ENCODE assay signal across 7 worm cellular contexts in genomic region chrV:4131471-4131939, ce11.
TF ChIP-seq lines count a peak whose summit lies in the region.

TSS of gene nhr-57 (plus strand) at chrV:4131889.

TF ChIP-seq in whole organism, L1 larva, 84 proteins besides CTCF, POLR2A, EP300 and RAD21 (continues in another document):
- TF ChIP-seq dpl-1 (GFP tag; optimal IDR thresholded peaks at IDR 0.05; lab: Kevin White, UChicago), result peak in 2 of 3 experiments; percentile 16 to 44
- no peak for TF ChIP-seq C34B4.2 (tag; optimal IDR thresholded peaks at IDR 0.05; lab: Kevin White, UChicago)
- peak; percentile 76 for TF ChIP-seq snu-23 (GFP tag; optimal IDR thresholded peaks at IDR 0.05; lab: Kevin White, UChicago)
- peak; percentile 53 for TF ChIP-seq lir-3 (tag; optimal IDR thresholded peaks at IDR 0.05; lab: Kevin White, UChicago; ENCODE audit: poor library complexity)
- peak; percentile 57 for TF ChIP-seq grh-1 (GFP tag; IDR thresholded peaks at IDR 0.05; lab: Robert Waterston, UW)
- no peak for TF ChIP-seq nhr-12 (tag; optimal IDR thresholded peaks at IDR 0.05; lab: Kevin White, UChicago)
- peak; percentile 50 to 54 for TF ChIP-seq efl-1 (optimal IDR thresholded peaks at IDR 0.05; lab: Kevin White, UChicago)
- TF ChIP-seq efl-1 (GFP tag; optimal IDR thresholded peaks at IDR 0.05 in 1 of 2; lab: Kevin White, UChicago), result peak in 1 of 2 experiments; percentile 92
- no peak for TF ChIP-seq ceh-8 (GFP tag; optimal IDR thresholded peaks at IDR 0.05; lab: Kevin White, UChicago)
- TF ChIP-seq skn-1 (tag; optimal IDR thresholded peaks at IDR 0.05; lab: Kevin White, UChicago), result peak; percentile 92
- peak; percentile 100 for TF ChIP-seq aha-1 (tag; optimal IDR thresholded peaks at IDR 0.05; lab: Kevin White, UChicago)
- peak; percentile 79 for TF ChIP-seq nhr-19 (GFP tag; conservative IDR thresholded peaks at IDR 0.05; lab: Robert Waterston, UW)

TF ChIP-seq in whole organism, L2 larva, 48 proteins besides CTCF, POLR2A, EP300 and RAD21 (continues in another document):
- no peak for TF ChIP-seq aly-2 (tag; optimal IDR thresholded peaks at IDR 0.05; lab: Kevin White, UChicago)
- peak; percentile 87 for TF ChIP-seq nhr-21 (tag; optimal IDR thresholded peaks at IDR 0.05; lab: Kevin White, UChicago)
- TF ChIP-seq nhr-25 (tag; optimal IDR thresholded peaks at IDR 0.05; lab: Kevin White, UChicago), result peak; percentile 86
- no peak for TF ChIP-seq R02D3.7 (tag; optimal IDR thresholded peaks at IDR 0.05; lab: Kevin White, UChicago)
- no peak for TF ChIP-seq ZK546.5 (tag; optimal IDR thresholded peaks at IDR 0.05; lab: Kevin White, UChicago)
- TF ChIP-seq skn-1 (tag; optimal IDR thresholded peaks at IDR 0.05; lab: Kevin White, UChicago), result peak; percentile 72
- peak; percentile 89 for TF ChIP-seq sma-3 (GFP tag; optimal IDR thresholded peaks at IDR 0.05; lab: Kevin White, UChicago)
- peak; percentile 93 for TF ChIP-seq sma-9 (GFP tag; optimal IDR thresholded peaks at IDR 0.05; lab: Kevin White, UChicago)
- TF ChIP-seq sma-9 (tag; optimal IDR thresholded peaks at IDR 0.05; lab: Kevin White, UChicago), result no peak
- peak; percentile 72 for TF ChIP-seq blmp-1 (tag; optimal IDR thresholded peaks at IDR 0.05; lab: Kevin White, UChicago; ENCODE audit: insufficient read depth)
- peak; percentile 73 for TF ChIP-seq fos-1 (tag; optimal IDR thresholded peaks at IDR 0.05; lab: Kevin White, UChicago)
- peak; percentile 86 for TF ChIP-seq Y55F3AM.14 (GFP tag; optimal IDR thresholded peaks at IDR 0.05; lab: Kevin White, UChicago)
- TF ChIP-seq dmd-4 (tag; optimal IDR thresholded peaks at IDR 0.05; lab: Kevin White, UChicago), result no peak

TF ChIP-seq in whole organism, L3 larva, 47 proteins besides CTCF, POLR2A, EP300 and RAD21 (continues in another document):
- no peak for TF ChIP-seq nfya-1 (tag; optimal IDR thresholded peaks at IDR 0.05; lab: Kevin White, UChicago; ENCODE audit: insufficient read depth)
- TF ChIP-seq pha-4 (tag; optimal IDR thresholded peaks at IDR 0.05; lab: Kevin White, UChicago), result peak; percentile 98
- no peak for TF ChIP-seq hmg-11 (tag; optimal IDR thresholded peaks at IDR 0.05; lab: Kevin White, UChicago)
- no peak for TF ChIP-seq nhr-76 (tag; optimal IDR thresholded peaks at IDR 0.05; lab: Kevin White, UChicago)
- TF ChIP-seq fkh-2 (tag; optimal IDR thresholded peaks at IDR 0.05; lab: Kevin White, UChicago), result no peak
- peak; percentile 84 for TF ChIP-seq skn-1 (tag; optimal IDR thresholded peaks at IDR 0.05; lab: Kevin White, UChicago)
- TF ChIP-seq nhr-28 (tag; optimal IDR thresholded peaks at IDR 0.05; lab: Kevin White, UChicago), result no peak
- TF ChIP-seq mml-1 (tag; optimal IDR thresholded peaks at IDR 0.05; lab: Kevin White, UChicago), result no peak
- TF ChIP-seq mdl-1 (tag; optimal IDR thresholded peaks at IDR 0.05; lab: Kevin White, UChicago), result peak; percentile 28
- no peak for TF ChIP-seq ZK546.5 (tag; optimal IDR thresholded peaks at IDR 0.05; lab: Kevin White, UChicago)
- no peak for TF ChIP-seq zag-1 (tag; optimal IDR thresholded peaks at IDR 0.05; lab: Kevin White, UChicago)
- TF ChIP-seq daf-12 (tag; optimal IDR thresholded peaks at IDR 0.05; lab: Kevin White, UChicago), result no peak
- no peak for TF ChIP-seq eor-1 (tag; optimal IDR thresholded peaks at IDR 0.05; lab: Kevin White, UChicago)
- TF ChIP-seq lin-39 (tag; optimal IDR thresholded peaks at IDR 0.05; lab: Kevin White, UChicago), result peak; percentile 53

TF ChIP-seq in whole organism, L4 larva, 104 proteins besides CTCF, POLR2A, EP300 and RAD21 (continues in another document):
- TF ChIP-seq ceh-20 (GFP tag; IDR thresholded peaks at IDR 0.05; lab: Robert Waterston, UW) (peak; percentile 51; the same call in 1 of the 2 replicates), unc-62 (GFP tag; optimal IDR thresholded peaks at IDR 0.05 in 1 of 2; lab: Kevin White, UChicago) (peak in 1 of 2 experiments; percentile 84), unc-62 (tag; optimal IDR thresholded peaks at IDR 0.05; lab: Kevin White, UChicago) (no peak), mep-1 (tag; optimal IDR thresholded peaks at IDR 0.05; lab: Kevin White, UChicago) (no peak), dpl-1 (GFP tag; optimal IDR thresholded peaks at IDR 0.05; lab: Kevin White, UChicago) (peak; percentile 4), saeg-2 (GFP tag; IDR thresholded peaks at IDR 0.05; lab: Robert Waterston, UW) (0 out of 2 replicates have a peak, but pooled peaks have one; percentile 54), fkh-10 (GFP tag; optimal IDR thresholded peaks at IDR 0.05; lab: Kevin White, UChicago) (no peak), lin-13 (GFP tag; optimal IDR thresholded peaks at IDR 0.05; lab: Kevin White, UChicago) (no peak), mdl-1 (tag; optimal IDR thresholded peaks at IDR 0.05; lab: Kevin White, UChicago) (peak; percentile 24 to 77), pha-4 (GFP tag; IDR thresholded peaks at IDR 0.05; lab: Robert Waterston, UW) (peak; percentile 70; the same call in 1 of the 2 replicates), pha-4 (tag; optimal IDR thresholded peaks at IDR 0.05; lab: Kevin White, UChicago) (peak; percentile 71), vab-7 (GFP tag; IDR thresholded peaks at IDR 0.05; lab: Robert Waterston, UW) (no peak), dmd-6 (GFP tag; IDR thresholded peaks at IDR 0.05; lab: Robert Waterston, UW) (peak; percentile 97), lin-29 (GFP tag; IDR thresholded peaks at IDR 0.05; lab: Robert Waterston, UW) (no peak)

TF ChIP-seq in whole organism, late embryonic, 69 proteins besides CTCF, POLR2A, EP300 and RAD21:
- TF ChIP-seq nfya-1 (tag; optimal IDR thresholded peaks at IDR 0.05; lab: Kevin White, UChicago) (no peak), dve-1 (tag; optimal IDR thresholded peaks at IDR 0.05; lab: Kevin White, UChicago) (peak; percentile 19), ztf-16 (tag; optimal IDR thresholded peaks at IDR 0.05; lab: Kevin White, UChicago) (no peak)

TF ChIP-seq in whole organism, mixed stage, embryonic, 35 proteins besides CTCF, POLR2A, EP300 and RAD21:
- TF ChIP-seq nhr-237 (tag; optimal IDR thresholded peaks at IDR 0.05; lab: Kevin White, UChicago) (peak; percentile 31), unc-120 (tag; optimal IDR thresholded peaks at IDR 0.05; lab: Kevin White, UChicago; ENCODE audit: poor library complexity, severe bottlenecking) (no peak), unc-62 (GFP tag; optimal IDR thresholded peaks at IDR 0.05; lab: Kevin White, UChicago) (peak; percentile 41), elt-3 (tag; optimal IDR thresholded peaks at IDR 0.05; lab: Kevin White, UChicago) (peak; percentile 87)

TF ChIP-seq in whole organism, young adult, 124 proteins besides CTCF, POLR2A, EP300 and RAD21 (continues in another document):
- no peak for TF ChIP-seq ztf-28 (GFP tag; IDR thresholded peaks at IDR 0.05; lab: Robert Waterston, UW)
- TF ChIP-seq nhr-120 (GFP tag; IDR thresholded peaks at IDR 0.05; lab: Robert Waterston, UW), result no peak
- no peak for TF ChIP-seq tlf-1 (GFP tag; optimal IDR thresholded peaks at IDR 0.05; lab: Kevin White, UChicago)
- TF ChIP-seq mes-4 (tag; optimal IDR thresholded peaks at IDR 0.05; lab: Kevin White, UChicago), result no peak
- TF ChIP-seq snpc-4 (GFP tag; optimal IDR thresholded peaks at IDR 0.05; lab: Kevin White, UChicago), result no peak
- TF ChIP-seq snpc-4 (tag; optimal IDR thresholded peaks at IDR 0.05; lab: Kevin White, UChicago), result peak in 1 of 4 experiments; percentile 2
- TF ChIP-seq hsf-1 (GFP tag; IDR thresholded peaks at IDR 0.05; lab: Robert Waterston, UW), result no peak
- no peak for TF ChIP-seq hlh-12 (tag; optimal IDR thresholded peaks at IDR 0.05; lab: Kevin White, UChicago)
- no peak for TF ChIP-seq ets-4 (GFP tag; optimal IDR thresholded peaks at IDR 0.05; lab: Kevin White, UChicago)
- TF ChIP-seq ztf-25 (GFP tag; IDR thresholded peaks at IDR 0.05; lab: Robert Waterston, UW), result no peak
- TF ChIP-seq nhr-80 (tag; optimal IDR thresholded peaks at IDR 0.05; lab: Kevin White, UChicago), result peak; percentile 83
- TF ChIP-seq lin-54 (GFP tag; optimal IDR thresholded peaks at IDR 0.05; lab: Kevin White, UChicago), result no peak
- no peak for TF ChIP-seq ztf-18 (tag; optimal IDR thresholded peaks at IDR 0.05; lab: Kevin White, UChicago)
- TF ChIP-seq B0035.1 (tag; optimal IDR thresholded peaks at IDR 0.05; lab: Kevin White, UChicago), result no peak
- no peak for TF ChIP-seq F52B5.7 (tag; optimal IDR thresholded peaks at IDR 0.05; lab: Kevin White, UChicago)
- TF ChIP-seq zim-3 (tag; optimal IDR thresholded peaks at IDR 0.05; lab: Kevin White, UChicago), result no peak
- TF ChIP-seq unc-130 (GFP tag; optimal IDR thresholded peaks at IDR 0.05; lab: Kevin White, UChicago), result no peak
- TF ChIP-seq let-607 (tag; optimal IDR thresholded peaks at IDR 0.05; lab: Kevin White, UChicago), result peak in 1 of 2 experiments; percentile 44
- TF ChIP-seq pbrm-1 (GFP tag; IDR thresholded peaks at IDR 0.05; lab: Robert Waterston, UW), result no peak; the same call in 1 of the 2 replicates
- no peak for TF ChIP-seq egrh-3 (GFP tag; IDR thresholded peaks at IDR 0.05; lab: Robert Waterston, UW)
- TF ChIP-seq zfh-2 (GFP tag; conservative IDR thresholded peaks at IDR 0.05; lab: Robert Waterston, UW), result no peak
- no peak for TF ChIP-seq Y53G8AR.9 (GFP tag; conservative IDR thresholded peaks at IDR 0.05; lab: Robert Waterston, UW)
- no peak for TF ChIP-seq egl-18 (GFP tag; IDR thresholded peaks at IDR 0.05; lab: Robert Waterston, UW)
- TF ChIP-seq F37B4.10 (GFP tag; IDR thresholded peaks at IDR 0.05; lab: Robert Waterston, UW), result no peak
- TF ChIP-seq sptf-2 (GFP tag; optimal IDR thresholded peaks at IDR 0.05; lab: Kevin White, UChicago), result no peak
- peak; percentile 16 for TF ChIP-seq chd-7 (tag; optimal IDR thresholded peaks at IDR 0.05; lab: Kevin White, UChicago)
- no peak for TF ChIP-seq B0261.1 (tag; optimal IDR thresholded peaks at IDR 0.05; lab: Kevin White, UChicago)
- no peak for TF ChIP-seq mel-28 (tag; optimal IDR thresholded peaks at IDR 0.05; lab: Kevin White, UChicago; ENCODE audit: borderline replicate concordance)
- TF ChIP-seq hlh-26 (GFP tag; conservative IDR thresholded peaks at IDR 0.05; lab: Robert Waterston, UW), result no peak
- TF ChIP-seq unc-62 (GFP tag; optimal IDR thresholded peaks at IDR 0.05; lab: Kevin White, UChicago), result peak; percentile 16
- TF ChIP-seq egl-44 (GFP tag; IDR thresholded peaks at IDR 0.05; lab: Robert Waterston, UW), result no peak
- TF ChIP-seq F22D6.2 (tag; optimal IDR thresholded peaks at IDR 0.05; lab: Kevin White, UChicago), result peak; percentile 50
- peak; percentile 79 for TF ChIP-seq pha-4 (tag; optimal IDR thresholded peaks at IDR 0.05; lab: Kevin White, UChicago)
- TF ChIP-seq somi-1 (GFP tag; optimal IDR thresholded peaks at IDR 0.05; lab: Kevin White, UChicago), result peak; percentile 51
- no peak for TF ChIP-seq F49E8.2 (tag; optimal IDR thresholded peaks at IDR 0.05; lab: Kevin White, UChicago; ENCODE audit: insufficient read depth)
- TF ChIP-seq mcd-1 (GFP tag; IDR thresholded peaks at IDR 0.05; lab: Robert Waterston, UW), result peak; percentile 42
- TF ChIP-seq B0336.3 (GFP tag; IDR thresholded peaks at IDR 0.05; lab: Robert Waterston, UW), result peak; percentile 74
- no peak for TF ChIP-seq Y53F4B.3 (GFP tag; IDR thresholded peaks at IDR 0.05; lab: Robert Waterston, UW)
